Worm (Caenorhabditis elegans) whole organism, mixed stage, embryonic: ENCODE results near the gene C05G5.5.

Experiments
- M03D4.4 ChIP-seq: sonication (generic microtip); optimal IDR thresholded peaks from 2 replicates; lab custom pipeline; 2017; ENCODE audit warnings: mild to moderate bottlenecking, missing genetic modification characterization, missing compliant biosample characterization
- blmp-1 ChIP-seq: fragments of 150-350 bp; optimal IDR thresholded peaks from 2 replicates; lab custom pipeline; 2014; ENCODE audit warnings: missing biosample characterization, missing genetic modification characterization
- ces-1 ChIP-seq: fragments of 150-350 bp; optimal IDR thresholded peaks from 2 replicates; lab custom pipeline; 2014; ENCODE audit warnings: missing biosample characterization, missing genetic modification reagents, missing genetic modification characterization
- cnd-1 ChIP-seq: fragments of 200-800 bp; sonication (Bioruptor generic); optimal IDR thresholded peaks from 2 replicates; lab custom pipeline; 2018; ENCODE audit warnings: mild to moderate bottlenecking, missing genetic modification characterization, missing compliant biosample characterization
- drap-1 ChIP-seq: fragments of 200-800 bp; sonication (Bioruptor generic); optimal IDR thresholded peaks from 3 replicates; lab custom pipeline; 2018; ENCODE audit warnings: mild to moderate bottlenecking, missing genetic modification characterization, missing compliant biosample characterization
- elt-1 ChIP-seq: sonication (generic microtip); optimal IDR thresholded peaks from 2 replicates; lab custom pipeline; 2017; ENCODE audit warnings: missing genetic modification characterization, mild to moderate bottlenecking, missing compliant biosample characterization, antibody characterized with exemption, moderate library complexity, borderline replicate concordance; ENCODE audit not compliant: insufficient read depth
- elt-3 ChIP-seq: fragments of 150-350 bp; optimal IDR thresholded peaks from 2 replicates; lab custom pipeline; 2014; ENCODE audit warnings: missing biosample characterization, missing genetic modification characterization
- flh-1 ChIP-seq: fragments of 200-800 bp; sonication (Bioruptor generic); optimal IDR thresholded peaks from 2 replicates; lab custom pipeline; 2018; ENCODE audit warnings: mild to moderate bottlenecking, missing genetic modification characterization, moderate library complexity, missing compliant biosample characterization
- ham-2 ChIP-seq: fragments of 200-800 bp; sonication (Bioruptor generic); optimal IDR thresholded peaks from 2 replicates; lab custom pipeline; 2018; ENCODE audit warnings: mild to moderate bottlenecking, missing genetic modification characterization, missing compliant biosample characterization
- hlh-1 ChIP-seq: fragments of 150-350 bp; optimal IDR thresholded peaks from 2 replicates; lab custom pipeline; 2014; ENCODE audit warnings: missing biosample characterization, missing genetic modification reagents, missing genetic modification characterization
- lin-13 ChIP-seq: fragments of 150-350 bp; optimal IDR thresholded peaks from 2 replicates; lab custom pipeline; 2014; ENCODE audit warnings: missing biosample characterization, missing genetic modification characterization
- lin-32 ChIP-seq: fragments of 200-800 bp; sonication (Bioruptor generic); optimal IDR thresholded peaks from 2 replicates; lab custom pipeline; 2018; ENCODE audit warnings: mild to moderate bottlenecking, missing genetic modification characterization, missing compliant biosample characterization
- lsy-2 ChIP-seq: fragments of 150-350 bp; optimal IDR thresholded peaks from 2 replicates; lab custom pipeline; 2014; ENCODE audit warnings: missing biosample characterization, missing genetic modification characterization
- mab-5 ChIP-seq: fragments of 150-350 bp; optimal IDR thresholded peaks from 2 replicates; lab custom pipeline; 2014; ENCODE audit warnings: missing biosample characterization, missing genetic modification characterization
- mep-1 ChIP-seq: fragments of 150-350 bp; optimal IDR thresholded peaks from 2 replicates; lab custom pipeline; 2017; ENCODE audit warnings: missing biosample characterization, missing genetic modification reagents, missing genetic modification characterization, inconsistent platforms
- nhr-12 ChIP-seq: fragments of 150-350 bp; optimal IDR thresholded peaks from 2 replicates; lab custom pipeline; 2014; ENCODE audit warnings: missing biosample characterization, missing genetic modification characterization
- nhr-2 ChIP-seq: fragments of 150-350 bp; optimal IDR thresholded peaks from 2 replicates; lab custom pipeline; 2014; ENCODE audit warnings: missing biosample characterization, missing genetic modification characterization
- nhr-237 ChIP-seq: fragments of 150-350 bp; optimal IDR thresholded peaks from 2 replicates; lab custom pipeline; 2014; ENCODE audit warnings: missing biosample characterization, missing genetic modification characterization
- pha-4 ChIP-seq: fragments of 150-350 bp; optimal IDR thresholded peaks from 2 replicates; lab custom pipeline; 2018; ENCODE audit warnings: missing biosample characterization, missing genetic modification reagents, missing genetic modification characterization
- sem-2 ChIP-seq: fragments of 200-800 bp; sonication (Bioruptor generic); optimal IDR thresholded peaks from 2 replicates; lab custom pipeline; 2018; ENCODE audit warnings: mild to moderate bottlenecking, missing genetic modification characterization, missing compliant biosample characterization
- sptf-1 ChIP-seq: sonication (generic microtip); optimal IDR thresholded peaks from 2 replicates; lab custom pipeline; 2017; ENCODE audit warnings: mild to moderate bottlenecking, missing genetic modification characterization, moderate library complexity, missing compliant biosample characterization
- tbx-8 ChIP-seq: fragments of 200-800 bp; sonication (Bioruptor generic); optimal IDR thresholded peaks from 2 replicates; lab custom pipeline; 2018; ENCODE audit warnings: mild to moderate bottlenecking, missing genetic modification characterization, moderate library complexity, missing compliant biosample characterization
- unc-39 ChIP-seq: fragments of 150-350 bp; optimal IDR thresholded peaks from 2 replicates; lab custom pipeline; 2014; ENCODE audit warnings: missing biosample characterization, missing genetic modification characterization
- unc-62 ChIP-seq: fragments of 150-350 bp; optimal IDR thresholded peaks from 2 replicates; lab custom pipeline; 2014; ENCODE audit warnings: missing biosample characterization, missing genetic modification reagents, missing genetic modification characterization
- ztf-11 ChIP-seq: fragments of 150-350 bp; optimal IDR thresholded peaks from 2 replicates; lab custom pipeline; 2014; ENCODE audit warnings: missing biosample characterization, missing genetic modification characterization

The C05G5.5 gene

ce11 chrX:14790320-14791048, 29.6 kb upstream of the C05G5.5 start, which contains the start of gene tatn-1:
tatn-1 (plus strand) TSS chrX:14791008.
- TF ChIP-seq mep-1 (tag; lab: Kevin White, UChicago): peak; percentile 23
- TF ChIP-seq ham-2 (GFP tag; lab: Kevin White, UChicago): peak; percentile 88
- peak; percentile 13 for TF ChIP-seq nhr-2 (tag; lab: Kevin White, UChicago)
- no peak for TF ChIP-seq nhr-237 (tag; lab: Kevin White, UChicago)
- TF ChIP-seq unc-62: peak; percentile 91
- no peak for TF ChIP-seq ztf-11
- no peak for TF ChIP-seq flh-1 (GFP tag; lab: Kevin White, UChicago)
- TF ChIP-seq elt-1: peak; percentile 93
- peak; percentile 89 for TF ChIP-seq elt-3 (tag; lab: Kevin White, UChicago)

- TF ChIP-seq lsy-2 (tag; lab: Kevin White, UChicago) (no peak), pha-4 (tag; lab: Kevin White, UChicago) (no peak), sptf-1 (tag; lab: Kevin White, UChicago) (no peak), drap-1 (GFP tag; lab: Kevin White, UChicago) (no peak), nhr-2 (tag; lab: Kevin White, UChicago) (no peak), mab-5 (tag; lab: Kevin White, UChicago) (no peak), elt-1 (no peak), lin-32 (GFP tag; lab: Kevin White, UChicago) (no peak)
Measured at ce11 chrX:14787557-14787932, 26.6 kb upstream of the C05G5.5 start.

- no peak for TF ChIP-seq mab-5 (tag; lab: Kevin White, UChicago)
- TF ChIP-seq cnd-1: no peak
- TF ChIP-seq nhr-237 (tag; lab: Kevin White, UChicago): no peak
- TF ChIP-seq unc-39 (tag; lab: Kevin White, UChicago): no peak
Measured at ce11 chrX:14786821-14787556, 26.1 kb upstream of the C05G5.5 start.

- TF ChIP-seq ztf-11: no peak
- no peak for TF ChIP-seq ham-2 (GFP tag; lab: Kevin White, UChicago)
- TF ChIP-seq sem-2 (GFP tag; lab: Kevin White, UChicago): no peak
- no peak for TF ChIP-seq M03D4.4 (tag; lab: Kevin White, UChicago)
- no peak for TF ChIP-seq sptf-1 (tag; lab: Kevin White, UChicago)
- TF ChIP-seq blmp-1 (tag; lab: Kevin White, UChicago): no peak
- TF ChIP-seq ces-1 (GFP tag; lab: Kevin White, UChicago): no peak
- TF ChIP-seq, all 35 proteins: peak for 0
Measured at ce11 chrX:14783434-14784142, 22.7 kb upstream of the C05G5.5 start.

- no peak for TF ChIP-seq tbx-8
- TF ChIP-seq unc-62: peak; percentile 68
- no peak for TF ChIP-seq nhr-237 (tag; lab: Kevin White, UChicago)
- peak; percentile 12 for TF ChIP-seq nhr-2 (tag; lab: Kevin White, UChicago)
- TF ChIP-seq elt-1: no peak
- TF ChIP-seq ces-1 (GFP tag; lab: Kevin White, UChicago): no peak
- TF ChIP-seq hlh-1 (tag; lab: Kevin White, UChicago): no peak
- TF ChIP-seq mep-1 (tag; lab: Kevin White, UChicago): no peak
- TF ChIP-seq nhr-12 (tag; lab: Kevin White, UChicago): no peak
- TF ChIP-seq lin-13 (tag; lab: Kevin White, UChicago): no peak
- no peak for TF ChIP-seq pha-4 (tag; lab: Kevin White, UChicago)
Measured at ce11 chrX:14780176-14780575, 19.3 kb upstream of the C05G5.5 start.

- TF ChIP-seq ces-1 (GFP tag; lab: Kevin White, UChicago) (peak; percentile 89), sptf-1 (tag; lab: Kevin White, UChicago) (no peak)
Measured at ce11 chrX:14778112-14778511, 17.2 kb upstream of the C05G5.5 start.
